Worm (Caenorhabditis elegans) whole organism, late embryonic: ENCODE data around the gene F44E2.8.

Experiments used
- C08G9.2 ChIP-seq: sonication (generic microtip); optimal IDR thresholded peaks from 2 replicates; lab custom pipeline; 2016; ENCODE audit warnings: mild to moderate bottlenecking, missing genetic modification characterization, moderate library complexity, missing compliant biosample characterization
- F13H6.1 ChIP-seq: sonication (generic microtip); optimal IDR thresholded peaks from 2 replicates; lab custom pipeline; 2016; ENCODE audit warnings: missing genetic modification characterization, missing compliant biosample characterization
- K02D7.2 ChIP-seq: sonication (generic microtip); optimal IDR thresholded peaks from 2 replicates; lab custom pipeline; 2017; ENCODE audit warnings: mild to moderate bottlenecking, missing genetic modification characterization, missing compliant biosample characterization
- T23F11.4 ChIP-seq: fragments of 200-800 bp; sonication (Bioruptor generic); optimal IDR thresholded peaks from 2 replicates; lab custom pipeline; 2018; ENCODE audit warnings: mild to moderate bottlenecking, missing genetic modification characterization, missing compliant biosample characterization
- Y22D7AL.16 ChIP-seq: sonication (generic microtip); optimal IDR thresholded peaks from 2 replicates; lab custom pipeline; 2016; ENCODE audit warnings: missing genetic modification characterization, missing compliant biosample characterization
- ahr-1 ChIP-seq: sonication (generic microtip); optimal IDR thresholded peaks from 2 replicates; lab custom pipeline; 2016; ENCODE audit warnings: missing genetic modification characterization, missing compliant biosample characterization
- ama-1 ChIP-seq: fragments of 150-350 bp; optimal IDR thresholded peaks from 2 replicates; lab custom pipeline; 2014
- ceh-18 ChIP-seq: sonication (generic microtip); optimal IDR thresholded peaks from 2 replicates; lab custom pipeline; 2016; ENCODE audit warnings: missing genetic modification characterization, missing compliant biosample characterization
- ceh-19 ChIP-seq: fragments of 200-800 bp; sonication (Bioruptor generic); optimal IDR thresholded peaks from 2 replicates; lab custom pipeline; 2018; ENCODE audit warnings: mild to moderate bottlenecking, missing genetic modification characterization, missing compliant biosample characterization
- ceh-22 ChIP-seq: sonication (generic microtip); optimal IDR thresholded peaks from 2 replicates; lab custom pipeline; 2017; ENCODE audit warnings: missing biosample characterization, missing genetic modification characterization
- ceh-30 ChIP-seq: fragments of 150-350 bp; optimal IDR thresholded peaks from 2 replicates; lab custom pipeline; 2014; ENCODE audit warnings: missing biosample characterization, missing genetic modification characterization
- ceh-34 ChIP-seq: sonication (generic microtip); optimal IDR thresholded peaks from 2 replicates; lab custom pipeline; 2016; ENCODE audit warnings: mild to moderate bottlenecking, missing genetic modification characterization, missing compliant biosample characterization
- ceh-6 ChIP-seq: fragments of 200-800 bp; sonication (Bioruptor generic); optimal IDR thresholded peaks from 2 replicates; lab custom pipeline; 2018; ENCODE audit warnings: mild to moderate bottlenecking, missing genetic modification characterization, missing compliant biosample characterization
- ceh-9 ChIP-seq: sonication (generic microtip); optimal IDR thresholded peaks from 2 replicates; lab custom pipeline; 2016; ENCODE audit warnings: mild to moderate bottlenecking, missing genetic modification characterization, inconsistent platforms, missing compliant biosample characterization
- che-1 ChIP-seq: sonication (generic microtip); optimal IDR thresholded peaks from 2 replicates; lab custom pipeline; 2016; ENCODE audit warnings: mild to moderate bottlenecking, missing genetic modification characterization, missing compliant biosample characterization
- ets-4 ChIP-seq: sonication (generic microtip); optimal IDR thresholded peaks from 2 replicates; lab custom pipeline; 2016; ENCODE audit warnings: missing genetic modification characterization, missing compliant biosample characterization
- eyg-1 ChIP-seq: sonication (generic microtip); optimal IDR thresholded peaks from 2 replicates; lab custom pipeline; 2016; ENCODE audit warnings: missing genotype, missing genetic modification characterization, missing compliant biosample characterization
- fkh-6 ChIP-seq: sonication (generic microtip); optimal IDR thresholded peaks from 2 replicates; lab custom pipeline; 2016; ENCODE audit warnings: missing genetic modification characterization, missing compliant biosample characterization
- gmeb-2 ChIP-seq: sonication (generic microtip); optimal IDR thresholded peaks from 2 replicates; lab custom pipeline; 2016; ENCODE audit warnings: missing genetic modification characterization, inconsistent platforms, missing compliant biosample characterization
- hlh-13 ChIP-seq: fragments of 200-800 bp; sonication (Bioruptor generic); optimal IDR thresholded peaks from 2 replicates; lab custom pipeline; 2018; ENCODE audit warnings: mild to moderate bottlenecking, missing genetic modification characterization, missing compliant biosample characterization
- hlh-15 ChIP-seq: sonication (generic microtip); optimal IDR thresholded peaks from 2 replicates; lab custom pipeline; 2016; ENCODE audit warnings: missing genetic modification characterization, missing compliant biosample characterization
- hlh-30 ChIP-seq: sonication (generic microtip); optimal IDR thresholded peaks from 2 replicates; lab custom pipeline; 2017; ENCODE audit warnings: antibody characterized with exemption, missing genetic modification characterization, missing compliant biosample characterization; ENCODE audit not compliant: insufficient read depth
- hlh-6 ChIP-seq: sonication (generic microtip); optimal IDR thresholded peaks from 2 replicates; lab custom pipeline; 2016; ENCODE audit warnings: missing genotype, missing genetic modification characterization, missing compliant biosample characterization
- hlh-8 ChIP-seq: sonication (generic microtip); optimal IDR thresholded peaks from 2 replicates; lab custom pipeline; 2016; ENCODE audit warnings: missing genotype, missing genetic modification characterization, missing compliant biosample characterization
- lim-6 ChIP-seq: sonication (generic microtip); optimal IDR thresholded peaks from 2 replicates; lab custom pipeline; 2016; ENCODE audit warnings: missing genetic modification characterization, missing compliant biosample characterization
- lin-11 ChIP-seq: fragments of 200-800 bp; sonication (Bioruptor generic); optimal IDR thresholded peaks from 2 replicates; lab custom pipeline; 2018; ENCODE audit warnings: mild to moderate bottlenecking, missing genetic modification characterization, missing compliant biosample characterization
- madf-2 ChIP-seq: sonication (generic microtip); optimal IDR thresholded peaks from 2 replicates; lab custom pipeline; 2017; ENCODE audit warnings: missing genetic modification characterization, missing compliant biosample characterization
- nfya-1 ChIP-seq: sonication (generic microtip); optimal IDR thresholded peaks from 2 replicates; lab custom pipeline; 2017; ENCODE audit warnings: missing genetic modification characterization, mild to moderate bottlenecking, missing compliant biosample characterization, antibody characterized with exemption, moderate library complexity
- pag-3 ChIP-seq: sonication (generic microtip); optimal IDR thresholded peaks from 2 replicates; lab custom pipeline; 2016; ENCODE audit warnings: missing compliant biosample characterization, missing genetic modification characterization, borderline replicate concordance
- pat-9 ChIP-seq: fragments of 200-800 bp; sonication (Bioruptor generic); optimal IDR thresholded peaks from 2 replicates; lab custom pipeline; 2018; ENCODE audit warnings: mild to moderate bottlenecking, missing genetic modification characterization, moderate library complexity, missing compliant biosample characterization
- pax-1 ChIP-seq: fragments of 150-350 bp; optimal IDR thresholded peaks from 2 replicates; lab custom pipeline; 2014; ENCODE audit warnings: missing biosample characterization, missing genetic modification characterization
- sdc-2 ChIP-seq: sonication (generic microtip); optimal IDR thresholded peaks from 2 replicates; lab custom pipeline; 2016; ENCODE audit warnings: missing genotype, missing genetic modification characterization, missing compliant biosample characterization
- sox-2 ChIP-seq: fragments of 200-800 bp; sonication (Bioruptor generic); IDR thresholded peaks from 2 replicates; pipeline ENCODE4 v1.3.6; 2022; ENCODE audit warnings: missing genetic modification reagents, missing genetic modification characterization, missing compliant biosample characterization
- sox-4 ChIP-seq: sonication (generic microtip); optimal IDR thresholded peaks from 2 replicates; lab custom pipeline; 2017; ENCODE audit warnings: mild to moderate bottlenecking, missing genetic modification characterization, inconsistent platforms, missing compliant biosample characterization
- syd-9 ChIP-seq: sonication (generic microtip); optimal IDR thresholded peaks from 2 replicates; lab custom pipeline; 2016; ENCODE audit warnings: mild to moderate bottlenecking, missing genetic modification characterization, moderate library complexity, missing compliant biosample characterization
- tbx-2 ChIP-seq: sonication (generic microtip); optimal IDR thresholded peaks from 2 replicates; lab custom pipeline; 2016; ENCODE audit warnings: missing genetic modification characterization, missing compliant biosample characterization
- tbx-7 ChIP-seq: sonication (generic microtip); optimal IDR thresholded peaks from 2 replicates; lab custom pipeline; 2016; ENCODE audit warnings: missing genotype, missing genetic modification characterization, missing compliant biosample characterization
- unc-3 ChIP-seq, 2 experiments: fragments of 200-800 bp in 1 of 2; sonication (Bioruptor generic) in 1 of 2; sonication (generic microtip) in 1 of 2; conservative IDR thresholded peaks in 1 of 2; optimal IDR thresholded peaks in 1 of 2; 2 replicates each; pipeline versions ENCODE4 v1.3.6 to Lab custom; 2016 to 2022; ENCODE audit warnings: missing compliant biosample characterization in 2 of 2, missing genetic modification characterization in 2 of 2, missing genetic modification reagents in 1 of 2
- unc-42 ChIP-seq: sonication (generic microtip); optimal IDR thresholded peaks from 2 replicates; lab custom pipeline; 2016; ENCODE audit warnings: missing genotype, missing genetic modification characterization, missing compliant biosample characterization
- unc-55 ChIP-seq: sonication (generic microtip); optimal IDR thresholded peaks from 2 replicates; lab custom pipeline; 2017; ENCODE audit warnings: missing biosample characterization, missing genetic modification reagents, missing genetic modification characterization
- unc-86 ChIP-seq: sonication (generic microtip); optimal IDR thresholded peaks from 2 replicates; lab custom pipeline; 2016; ENCODE audit warnings: missing genetic modification characterization, missing compliant biosample characterization
- zip-5 ChIP-seq: sonication (generic microtip); optimal IDR thresholded peaks from 2 replicates; lab custom pipeline; 2016; ENCODE audit warnings: missing genetic modification characterization, missing compliant biosample characterization

F44E2.8 gene

ce11 chrIII:8865294-8865766 is 15.7 kb upstream of the F44E2.8 start (continued):
- TF ChIP-seq T23F11.4 (GFP tag; lab: Kevin White, UChicago) (peak; percentile 57), K02D7.2 (tag; lab: Kevin White, UChicago) (no peak), ceh-22 (tag; lab: Kevin White, UChicago) (no peak), ceh-6 (peak; percentile 54), ama-1 (peak; percentile 13), C08G9.2 (tag; lab: Kevin White, UChicago) (peak; percentile 36), fkh-6 (peak; percentile 3), madf-2 (tag; lab: Kevin White, UChicago) (no peak), gmeb-2 (tag; lab: Kevin White, UChicago) (peak; percentile 10), pat-9 (tag; lab: Kevin White, UChicago) (peak; percentile 46), nfya-1 (tag; lab: Kevin White, UChicago) (peak; percentile 15), hlh-8 (tag; lab: Kevin White, UChicago) (no peak), ceh-18 (tag; lab: Kevin White, UChicago) (peak; percentile 88), hlh-30 (tag; lab: Kevin White, UChicago) (no peak), syd-9 (peak; percentile 51), ceh-34 (tag; lab: Kevin White, UChicago) (peak; percentile 72), tbx-2 (tag; lab: Kevin White, UChicago) (peak; percentile 73)

- TF ChIP-seq unc-86 (tag; lab: Kevin White, UChicago) = no peak
- no peak for TF ChIP-seq sox-2
- TF ChIP-seq hlh-15 (tag; lab: Kevin White, UChicago) = no peak
- TF ChIP-seq madf-2 (tag; lab: Kevin White, UChicago) = no peak
- no peak for TF ChIP-seq fkh-6
- TF ChIP-seq che-1 (tag; lab: Kevin White, UChicago) = no peak
These were observed 8.8 kb upstream of the F44E2.8 start for ce11 chrIII:8858482-8858881.

ce11 chrIII:8851961-8852360 is 2.3 kb upstream of the F44E2.8 start, which contains the start of gene plg-1:
Gene plg-1, plus strand, starts transcription at chrIII:8852261.
- TF ChIP-seq lim-6 (tag; lab: Kevin White, UChicago) = no peak
- TF ChIP-seq tbx-2 (tag; lab: Kevin White, UChicago) = no peak
- TF ChIP-seq unc-86 (tag; lab: Kevin White, UChicago) = no peak
- no peak for TF ChIP-seq sdc-2 (tag; lab: Kevin White, UChicago)
- TF ChIP-seq ceh-34 (tag; lab: Kevin White, UChicago) = no peak
- TF ChIP-seq ets-4 (tag; lab: Kevin White, UChicago) = no peak
- no peak for TF ChIP-seq ceh-22 (tag; lab: Kevin White, UChicago)

- TF ChIP-seq ceh-6 (no peak), unc-3 (GFP tag; conservative IDR thresholded peaks at IDR 0.05; lab: Robert Waterston, UW) (no peak), unc-3 (tag; optimal IDR thresholded peaks at IDR 0.05; lab: Kevin White, UChicago) (no peak), fkh-6 (no peak), tbx-7 (tag; lab: Kevin White, UChicago) (peak; percentile 76), eyg-1 (tag; lab: Kevin White, UChicago) (no peak), ceh-19 (GFP tag; lab: Kevin White, UChicago) (no peak), ahr-1 (no peak), syd-9 (no peak), gmeb-2 (tag; lab: Kevin White, UChicago) (no peak), zip-5 (peak; percentile 66), hlh-30 (tag; lab: Kevin White, UChicago) (peak; percentile 13), ceh-30 (tag; lab: Kevin White, UChicago) (no peak), hlh-15 (tag; lab: Kevin White, UChicago) (no peak), pax-1 (tag; lab: Kevin White, UChicago) (no peak), che-1 (tag; lab: Kevin White, UChicago) (no peak), ceh-9 (tag; lab: Kevin White, UChicago) (no peak), pag-3 (no peak), hlh-8 (tag; lab: Kevin White, UChicago) (peak; percentile 59), ceh-22 (tag; lab: Kevin White, UChicago) (no peak), lin-11 (tag; lab: Kevin White, UChicago) (no peak), unc-55 (GFP tag; lab: Kevin White, UChicago) (no peak), F13H6.1 (no peak), ceh-34 (tag; lab: Kevin White, UChicago) (no peak), C08G9.2 (tag; lab: Kevin White, UChicago) (peak; percentile 87), tbx-2 (tag; lab: Kevin White, UChicago) (peak; percentile 78), unc-42 (tag; lab: Kevin White, UChicago) (peak; percentile 25), hlh-6 (tag; lab: Kevin White, UChicago) (no peak), ets-4 (tag; lab: Kevin White, UChicago) (peak; percentile 81), ceh-18 (tag; lab: Kevin White, UChicago) (peak; percentile 27), Y22D7AL.16 (tag; lab: Kevin White, UChicago) (no peak), hlh-13 (GFP tag; lab: Kevin White, UChicago) (no peak), sox-4 (tag; lab: Kevin White, UChicago) (no peak)
These were observed 888 bp upstream of the F44E2.8 start, which contains the start of gene F44E2.9 for ce11 chrIII:8850482-8851047. Gene F44E2.9, minus strand, starts transcription at chrIII:8850532.
